Worm (Caenorhabditis elegans) whole organism, midembryonic: ENCODE measurements around the gene dars-2.

Experiments used
- T22C8.4 ChIP-seq: fragments of 200-800 bp; sonication (Bioruptor generic); IDR thresholded peaks from 2 replicates; pipeline ENCODE4 v1.3.6; 2022; ENCODE audit warnings: missing genetic modification characterization, missing compliant biosample characterization
- cog-1 ChIP-seq: sonication (generic microtip); optimal IDR thresholded peaks from 2 replicates; lab custom pipeline; 2016; ENCODE audit warnings: missing genetic modification characterization, missing compliant biosample characterization
- flt-1 ChIP-seq: fragments of 200-800 bp; sonication (Bioruptor generic); IDR thresholded peaks from 2 replicates; pipeline ENCODE4 v1.3.6; 2022; ENCODE audit warnings: missing genetic modification characterization, missing compliant biosample characterization
- med-1 ChIP-seq: sonication (generic microtip); optimal IDR thresholded peaks from 2 replicates; lab custom pipeline; 2017; ENCODE audit warnings: missing genetic modification characterization, mild to moderate bottlenecking, missing compliant biosample characterization, antibody characterized with exemption, missing genetic modification reagents; ENCODE audit not compliant: insufficient read depth
- ref-1 ChIP-seq: fragments of 200-800 bp; sonication (Bioruptor generic); conservative IDR thresholded peaks from 2 replicates; pipeline ENCODE4 v1.3.6; 2022; ENCODE audit warnings: missing genetic modification reagents, missing genetic modification characterization, missing compliant biosample characterization
- tab-1 ChIP-seq: fragments of 200-800 bp; sonication (Bioruptor generic); IDR thresholded peaks from 2 replicates; pipeline ENCODE4 v1.3.6; 2022; ENCODE audit warnings: missing genetic modification characterization, missing compliant biosample characterization
- ztf-29 ChIP-seq: fragments of 200-800 bp; sonication (Bioruptor generic); IDR thresholded peaks from 2 replicates; pipeline ENCODE4 v1.3.6; 2022; ENCODE audit warnings: missing genetic modification reagents, missing genetic modification characterization, missing compliant biosample characterization

- no peak for TF ChIP-seq med-1
- no peak for TF ChIP-seq cog-1 (tag; lab: Kevin White, UChicago)
- TF ChIP-seq T22C8.4 (GFP tag; lab: Robert Waterston, UW): no peak
- TF ChIP-seq tab-1 (GFP tag; lab: Robert Waterston, UW): no peak; the same call in 1 of the 2 replicates
- 0 out of 2 replicates have a peak, but pooled peaks have one; percentile 36 for TF ChIP-seq flt-1
- 0 out of 2 replicates have a peak, but pooled peaks have one; percentile 8 for TF ChIP-seq ref-1 (GFP tag; lab: Robert Waterston, UW)
- TF ChIP-seq ztf-29 (GFP tag; lab: Robert Waterston, UW): no peak
Observed at ce11 chrV:12038783-12039182, 9.8 kb upstream of the dars-2 start.
